Fruit fly (Drosophila melanogaster) whole organism: Measurements from ENCODE around the gene pygo.

ENCODE experiments used
- CG8478 ChIP-seq: fragments of >200 bp; optimal IDR thresholded peaks from 2 replicates; lab custom pipeline; 2018; ENCODE audit warnings: inconsistent platforms
- Dll ChIP-seq: fragments of >200 bp; optimal IDR thresholded peaks from 2 replicates; lab custom pipeline; 2017
- EcR ChIP-seq, 2 experiments: fragments of >200 bp; optimal IDR thresholded peaks; 2 replicates each; lab custom pipeline; 2017; ENCODE audit warnings: missing biosample characterization in 2 of 2, missing genetic modification characterization in 2 of 2, missing genetic modification reagents in 2 of 2
- pan ChIP-seq: fragments of >200 bp; optimal IDR thresholded peaks from 2 replicates; lab custom pipeline; 2017
- psq ChIP-seq: fragments of >200 bp; optimal IDR thresholded peaks from 2 replicates; lab custom pipeline; 2017
- usp ChIP-seq: fragments of >200 bp; optimal IDR thresholded peaks from 2 replicates; lab custom pipeline; 2017; ENCODE audit warnings: missing biosample characterization, missing genetic modification characterization, mixed read lengths

pygo gene

dm6 chr3R:31580586-31580994 is at the start of gene pygo, which contains the start of gene rod:
pygo (minus strand) TSS chr3R:31580699.
rod (plus strand) TSS chr3R:31580951.
- TF ChIP-seq Dll = no peak
- TF ChIP-seq CG8478 (lab: Kevin White, UChicago) = no peak
- TF ChIP-seq EcR (GFP tag; optimal IDR thresholded peaks at IDR 0.05; lab: Kevin White, UChicago) = no peak
- no peak for TF ChIP-seq usp (GFP tag; lab: Kevin White, UChicago)
- no peak for TF ChIP-seq pan (lab: Kevin White, UChicago)
- TF ChIP-seq psq (lab: Kevin White, UChicago) = no peak

DNA sequence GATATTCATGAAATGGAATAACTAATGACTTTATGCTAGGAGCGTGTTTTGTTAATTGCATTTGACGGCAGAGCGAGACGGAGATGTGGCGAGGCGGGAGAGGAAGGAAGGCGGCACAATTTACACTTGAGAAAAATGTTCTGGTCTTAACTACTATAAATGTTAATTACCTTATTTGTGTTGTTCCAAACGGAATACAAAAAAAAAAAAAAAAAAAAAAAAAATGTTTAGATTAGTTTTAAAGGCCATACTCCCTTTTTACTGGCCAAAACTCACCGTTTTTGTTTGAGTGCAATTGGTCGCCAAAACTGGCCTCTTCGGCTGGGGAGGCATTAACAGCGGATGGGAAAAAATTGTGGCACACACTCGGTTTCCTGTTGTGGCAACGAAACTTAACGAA is 46.7 kb upstream of the pygo start:
- TF ChIP-seq pan (lab: Kevin White, UChicago) (no peak), usp (GFP tag; lab: Kevin White, UChicago) (no peak), EcR (GFP tag; optimal IDR thresholded peaks at IDR 0.05; lab: Kevin White, UChicago) (no peak), CG8478 (lab: Kevin White, UChicago) (no peak), Dll (no peak), psq (lab: Kevin White, UChicago) (no peak)

dm6 chr3R:31626237-31626636 is 45.7 kb upstream of the pygo start:
- TF ChIP-seq CG8478 (lab: Kevin White, UChicago) (no peak), psq (lab: Kevin White, UChicago) (no peak), pan (lab: Kevin White, UChicago) (no peak), Dll (no peak)

DNA sequence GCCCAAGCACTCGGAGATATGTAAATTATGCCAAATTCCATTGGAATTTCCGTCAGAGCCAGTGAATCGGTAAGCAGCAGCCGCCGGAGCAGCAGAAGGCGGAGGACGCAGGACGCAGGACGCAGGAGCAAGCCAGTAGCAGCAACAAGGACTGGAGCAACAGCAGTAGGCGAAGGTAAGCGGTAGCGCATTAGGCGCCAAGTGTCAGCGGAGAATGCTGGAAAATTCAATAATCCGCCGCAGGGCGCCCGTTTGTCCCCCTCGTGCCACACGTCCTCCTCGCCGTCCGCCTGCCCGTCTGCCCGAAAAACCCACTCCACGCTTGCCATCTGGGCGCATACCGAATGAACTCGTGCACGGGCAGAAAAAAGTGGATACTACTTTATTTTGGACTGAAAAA is 42.1 kb upstream of the pygo start:
- TF ChIP-seq pan (lab: Kevin White, UChicago) (no peak), Dll (no peak), psq (lab: Kevin White, UChicago) (no peak), CG8478 (lab: Kevin White, UChicago) (no peak), EcR (GFP tag; optimal IDR thresholded peaks at IDR 0.05; lab: Kevin White, UChicago) (no peak), usp (GFP tag; lab: Kevin White, UChicago) (no peak)

DNA sequence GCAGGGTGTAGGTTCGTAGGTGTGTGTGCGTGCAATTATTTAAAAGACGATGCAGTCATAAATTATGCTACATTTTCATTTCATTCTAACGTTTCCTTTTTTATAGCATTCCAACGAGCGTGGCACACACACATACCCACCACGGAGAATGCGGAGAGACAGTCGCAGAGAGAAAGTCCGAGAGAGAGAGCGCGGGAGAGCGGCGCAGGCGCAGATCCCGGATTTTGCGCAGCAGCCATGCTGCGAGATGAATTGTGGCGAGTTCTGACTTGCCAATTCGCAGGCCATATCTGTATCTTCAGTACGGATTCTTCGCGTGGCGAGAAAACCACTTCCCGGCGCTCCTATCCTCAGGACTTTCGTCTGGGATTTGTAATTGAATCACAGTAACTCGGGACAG is 41.3 kb upstream of the pygo start, which contains the start of gene kek6:
TSS of gene kek6 (plus strand) at position 323 of the 400 bp plus-strand sequence.
- TF ChIP-seq Dll (no peak), usp (GFP tag; lab: Kevin White, UChicago) (no peak), pan (lab: Kevin White, UChicago) (no peak), psq (lab: Kevin White, UChicago) (no peak), CG8478 (lab: Kevin White, UChicago) (no peak), EcR (GFP tag; optimal IDR thresholded peaks at IDR 0.05; lab: Kevin White, UChicago) (no peak)

- TF ChIP-seq EcR (GFP tag; optimal IDR thresholded peaks at IDR 0.05; lab: Kevin White, UChicago) (no peak), CG8478 (lab: Kevin White, UChicago) (no peak), usp (GFP tag; lab: Kevin White, UChicago) (no peak), pan (lab: Kevin White, UChicago) (no peak), psq (lab: Kevin White, UChicago) (no peak), Dll (no peak)
Observed at dm6 chr3R:31617801-31618200, 37.3 kb upstream of the pygo start, which contains the start of gene pasha. pasha (plus strand) TSS chr3R:31617977.

dm6 chr3R:31616001-31616400 is 35.5 kb upstream of the pygo start, which contains the start of the genes Mnat9 and CG1792:
Mnat9 (minus strand) TSS chr3R:31616160.
CG1792 (plus strand) TSS chr3R:31616303.
- TF ChIP-seq usp (GFP tag; lab: Kevin White, UChicago) (no peak), CG8478 (lab: Kevin White, UChicago) (no peak), EcR (GFP tag; optimal IDR thresholded peaks at IDR 0.05; lab: Kevin White, UChicago) (no peak), pan (lab: Kevin White, UChicago) (no peak), Dll (no peak), psq (lab: Kevin White, UChicago) (no peak)

dm6 chr3R:31612564-31612963 is 32.1 kb upstream of the pygo start, which contains the start of gene CycG:
CycG (minus strand) TSS chr3R:31612664.
- TF ChIP-seq Dll = no peak
- no peak for TF ChIP-seq EcR (GFP tag; optimal IDR thresholded peaks at IDR 0.05; lab: Kevin White, UChicago)
- TF ChIP-seq usp (GFP tag; lab: Kevin White, UChicago) = no peak
- no peak for TF ChIP-seq CG8478 (lab: Kevin White, UChicago)
- no peak for TF ChIP-seq pan (lab: Kevin White, UChicago)
- no peak for TF ChIP-seq psq (lab: Kevin White, UChicago)

DNA sequence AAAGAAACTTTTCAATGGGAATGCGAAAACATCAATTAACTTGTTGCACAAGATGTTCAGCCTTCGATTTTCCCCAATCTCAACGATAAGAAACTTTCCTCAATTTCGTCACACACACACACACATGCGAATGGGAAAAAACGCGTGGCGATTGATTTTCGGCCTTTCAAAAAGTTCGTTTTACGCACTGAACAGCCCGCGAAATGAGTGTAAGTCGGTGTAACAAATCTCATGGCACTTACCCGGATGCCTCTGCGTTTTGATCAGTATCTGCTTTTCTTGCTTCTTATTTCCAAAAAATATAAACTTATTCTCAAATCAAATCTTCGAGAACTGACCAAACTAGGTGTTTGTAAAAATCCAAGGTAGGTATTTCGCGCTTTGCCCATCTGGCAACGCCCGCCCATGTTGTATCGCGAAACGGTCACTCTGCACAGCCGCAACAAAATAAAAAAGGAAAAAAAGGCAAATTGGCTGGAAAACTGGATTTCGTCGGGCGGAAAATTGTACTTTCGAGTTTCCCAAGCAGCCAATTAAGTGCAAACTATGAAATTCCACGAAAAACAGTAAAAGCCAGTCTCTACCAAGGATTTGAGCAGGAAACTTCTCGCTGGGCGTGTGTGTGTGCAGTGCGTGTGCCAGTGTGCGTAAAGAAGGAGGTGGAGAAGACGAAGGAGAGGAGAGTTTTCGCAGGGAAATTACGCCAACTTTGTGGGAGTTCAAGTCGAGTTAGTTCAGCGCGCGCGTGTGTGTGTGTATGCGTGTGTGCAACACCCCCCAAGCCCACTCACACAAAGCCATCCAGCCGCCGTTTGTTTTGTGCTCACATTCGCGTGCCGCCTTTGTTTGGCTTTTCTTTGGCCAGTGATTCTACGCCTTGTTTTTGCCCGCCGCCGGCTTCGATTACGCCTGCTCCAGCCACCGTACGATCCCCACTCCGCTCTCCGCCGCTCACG is 30.4 kb upstream of the pygo start, which contains the start of gene Med:
TSS of gene Med (plus strand) at position 408 of the 956 bp plus-strand sequence.
- TF ChIP-seq usp (GFP tag; lab: Kevin White, UChicago) (no peak), EcR (GFP tag; optimal IDR thresholded peaks at IDR 0.05; lab: Kevin White, UChicago) (no peak), pan (lab: Kevin White, UChicago) (no peak), Dll (no peak), CG8478 (lab: Kevin White, UChicago) (no peak), psq (lab: Kevin White, UChicago) (no peak)

DNA sequence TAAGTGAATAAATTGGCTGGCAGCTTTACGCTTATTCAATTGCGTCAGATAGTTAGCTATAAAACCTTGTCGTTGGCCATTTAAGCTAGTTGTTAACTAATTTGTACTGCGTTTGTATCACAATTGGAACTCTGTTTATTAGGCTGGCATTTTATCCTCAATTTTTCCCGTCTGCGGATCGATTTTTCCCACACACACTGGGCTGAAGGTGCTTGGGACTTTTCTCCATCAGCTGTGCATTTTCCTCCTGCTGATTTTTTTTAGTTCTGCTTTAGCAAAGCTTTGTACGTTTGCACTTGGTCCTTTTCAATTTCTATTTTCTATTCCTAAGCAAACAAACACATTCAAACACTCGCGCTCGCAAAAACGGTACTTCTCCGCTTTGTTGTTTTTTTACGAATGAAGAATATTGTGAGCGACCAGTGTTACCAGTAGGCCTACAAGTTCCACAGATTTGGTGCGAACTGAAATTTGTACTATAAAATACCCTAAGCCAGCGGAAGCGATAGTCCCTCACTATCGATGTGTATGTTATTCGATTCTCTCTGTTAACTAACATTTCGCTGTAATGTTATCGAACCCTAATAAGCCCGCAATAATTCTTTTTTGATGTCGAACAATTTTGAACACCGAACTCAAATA is 29.0 kb upstream of the pygo start:
- no peak for TF ChIP-seq pan (lab: Kevin White, UChicago)
- no peak for TF ChIP-seq usp (GFP tag; lab: Kevin White, UChicago)
- TF ChIP-seq EcR (GFP tag; optimal IDR thresholded peaks at IDR 0.05; lab: Kevin White, UChicago) = no peak
- TF ChIP-seq Dll = no peak
- no peak for TF ChIP-seq psq (lab: Kevin White, UChicago)
- TF ChIP-seq CG8478 (lab: Kevin White, UChicago) = no peak
